Fruit fly (Drosophila melanogaster): ENCODE data around the gene RabGGTb.

Gene RabGGTb

DNA sequence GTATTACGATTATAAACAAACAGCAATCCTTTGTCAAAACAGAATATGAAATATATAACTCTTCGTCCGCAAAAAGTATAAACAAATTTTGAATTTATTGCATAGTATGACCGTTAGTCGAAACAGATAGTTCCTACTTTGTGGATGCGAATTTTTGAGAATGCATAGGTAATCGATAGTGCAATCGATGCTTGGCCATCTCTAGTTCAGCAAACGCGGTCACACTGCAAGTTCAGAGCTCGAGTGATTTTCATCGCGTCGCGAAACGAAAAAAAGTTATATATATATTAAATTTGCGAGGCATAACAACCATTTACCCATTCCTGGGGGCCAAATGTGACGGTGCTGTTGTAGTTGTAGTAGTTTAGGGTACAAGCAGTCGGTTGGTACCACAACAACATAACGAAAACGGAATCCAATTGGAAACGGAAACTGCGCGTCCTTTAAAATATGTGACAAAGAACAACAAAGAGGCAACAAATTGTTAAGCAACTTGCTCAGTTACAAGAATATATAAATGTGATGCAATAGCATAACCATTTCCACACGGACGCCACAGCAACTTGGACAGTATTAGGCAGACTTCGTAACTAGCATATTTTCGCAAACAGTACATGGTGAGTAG lies 21.8 kb upstream of the RabGGTb start, which contains the start of gene CG2991 (continued):
- no peak for TF ChIP-seq otp (GFP tag; IDR thresholded peaks at IDR 0.05)
- no peak for TF ChIP-seq Six4 (GFP tag; optimal IDR thresholded peaks at IDR 0.05)
- TF ChIP-seq CG32532 (GFP tag; IDR thresholded peaks at IDR 0.05), result no peak
- no peak for TF ChIP-seq CG11247 (GFP tag; IDR thresholded peaks at IDR 0.05)
- peak; percentile 87 for TF ChIP-seq bbx (GFP tag; IDR thresholded peaks at IDR 0.05; ENCODE audit: partially characterized antibody)
- no peak for TF ChIP-seq CG1602 (GFP tag; optimal IDR thresholded peaks at IDR 0.05)
- TF ChIP-seq Trl (optimal IDR thresholded peaks at IDR 0.05), result no peak
- no peak for TF ChIP-seq Trl (GFP tag; optimal IDR thresholded peaks at IDR 0.05)
- TF ChIP-seq CG6765 (GFP tag; optimal IDR thresholded peaks at IDR 0.05), result no peak
- no peak for TF ChIP-seq CG8281 (tag; optimal IDR thresholded peaks at IDR 0.05)
- peak; percentile 74 for TF ChIP-seq chm (GFP tag; IDR thresholded peaks at IDR 0.05)
- TF ChIP-seq gsb-n (tag; optimal IDR thresholded peaks at IDR 0.05), result peak; percentile 56
- no peak for TF ChIP-seq ase (GFP tag; IDR thresholded peaks at IDR 0.05)
- TF ChIP-seq NfI (GFP tag; optimal IDR thresholded peaks at IDR 0.05), result peak; percentile 26
- no peak for TF ChIP-seq lola (GFP tag; optimal IDR thresholded peaks at IDR 0.05)
- TF ChIP-seq dysf (GFP tag; IDR thresholded peaks at IDR 0.05), result no peak
- TF ChIP-seq her (GFP tag; optimal IDR thresholded peaks at IDR 0.05), result peak; percentile 99
- TF ChIP-seq inv (GFP tag; IDR thresholded peaks at IDR 0.05; ENCODE audit: partially characterized antibody), result peak; percentile 70
- TF ChIP-seq CG8478 (optimal IDR thresholded peaks at IDR 0.05), result no peak
- no peak for TF ChIP-seq pnt (GFP tag; optimal IDR thresholded peaks at IDR 0.05)
- peak; percentile 7 for TF ChIP-seq CG7839 (tag; optimal IDR thresholded peaks at IDR 0.05)
- no peak for TF ChIP-seq twi (tag; optimal IDR thresholded peaks at IDR 0.05)
- peak; percentile 57 for TF ChIP-seq sob (GFP tag; IDR thresholded peaks at IDR 0.05)
- TF ChIP-seq Bteb2 (GFP tag; optimal IDR thresholded peaks at IDR 0.05), result no peak
- peak; percentile 31 for TF ChIP-seq Meics (GFP tag; optimal IDR thresholded peaks at IDR 0.05)
- no peak for TF ChIP-seq ATbp (GFP tag; optimal IDR thresholded peaks at IDR 0.05)
- peak; percentile 36 for TF ChIP-seq Abd-B (GFP tag; optimal IDR thresholded peaks at IDR 0.05)
- no peak for TF ChIP-seq HLH3B (GFP tag; IDR thresholded peaks at IDR 0.05)
- TF ChIP-seq CG11560 (tag; IDR thresholded peaks at IDR 0.05), result no peak
- no peak for TF ChIP-seq esg (GFP tag; conservative IDR thresholded peaks at IDR 0.05)
- peak; percentile 60 for TF ChIP-seq CG14710 (tag; optimal IDR thresholded peaks at IDR 0.05)
- TF ChIP-seq NC2α (GFP tag; optimal IDR thresholded peaks at IDR 0.05), result no peak
- TF ChIP-seq CG12391 (tag; optimal IDR thresholded peaks at IDR 0.05), result peak; percentile 40
- TF ChIP-seq Asciz (GFP tag; optimal IDR thresholded peaks at IDR 0.05), result no peak
- TF ChIP-seq CG15696 (tag; optimal IDR thresholded peaks at IDR 0.05), result peak; percentile 9
- TF ChIP-seq CG4424 (GFP tag; optimal IDR thresholded peaks at IDR 0.05), result no peak
- no peak for TF ChIP-seq D (optimal IDR thresholded peaks at IDR 0.05)
- no peak for TF ChIP-seq D (GFP tag; optimal IDR thresholded peaks at IDR 0.05)
- no peak for TF ChIP-seq fu2 (GFP tag; optimal IDR thresholded peaks at IDR 0.05)
- TF ChIP-seq CG6854 (GFP tag; optimal IDR thresholded peaks at IDR 0.05), result no peak
- TF ChIP-seq cg (GFP tag; optimal IDR thresholded peaks at IDR 0.05), result no peak
- TF ChIP-seq Oaz (GFP tag; IDR thresholded peaks at IDR 0.05), result no peak
- TF ChIP-seq p53 (GFP tag; optimal IDR thresholded peaks at IDR 0.05), result no peak
- TF ChIP-seq psq (GFP tag; optimal IDR thresholded peaks at IDR 0.05), result no peak
- TF ChIP-seq MTF-1 (GFP tag; optimal IDR thresholded peaks at IDR 0.05; ENCODE audit: borderline replicate concordance), result no peak
- peak; percentile 55 for TF ChIP-seq Fer1 (GFP tag; optimal IDR thresholded peaks at IDR 0.05)

All from whole organism, embryonic.